Worm (Caenorhabditis elegans) whole organism, L3 larva: ENCODE data around the gene F58A4.2.

ENCODE experiments used
- R02D3.7 ChIP-seq: fragments of 150-350 bp; optimal IDR thresholded peaks from 2 replicates; lab custom pipeline; 2014; ENCODE audit warnings: missing biosample characterization, missing genetic modification characterization
- ZK546.5 ChIP-seq: sonication (generic microtip); optimal IDR thresholded peaks from 2 replicates; lab custom pipeline; 2017; ENCODE audit warnings: missing biosample characterization, missing genetic modification characterization
- ama-1 ChIP-seq: fragments of 150-350 bp; optimal IDR thresholded peaks from 2 replicates; lab custom pipeline; 2018
- ceh-28 ChIP-seq: fragments of 150-350 bp; optimal IDR thresholded peaks from 2 replicates; lab custom pipeline; 2014; ENCODE audit warnings: missing biosample characterization, missing genetic modification reagents, missing genetic modification characterization
- ceh-82 ChIP-seq: fragments of 150-350 bp; optimal IDR thresholded peaks from 2 replicates; lab custom pipeline; 2014; ENCODE audit warnings: missing biosample characterization, missing genetic modification characterization
- egl-27 ChIP-seq: sonication (generic microtip); optimal IDR thresholded peaks from 4 replicates; lab custom pipeline; 2017; ENCODE audit warnings: missing biosample characterization, missing genetic modification reagents, missing genetic modification characterization
- egl-5 ChIP-seq: fragments of 150-350 bp; optimal IDR thresholded peaks from 2 replicates; lab custom pipeline; 2017; ENCODE audit warnings: missing biosample characterization, missing genetic modification reagents, missing genetic modification characterization, inconsistent platforms
- elt-1 ChIP-seq: fragments of 150-350 bp; optimal IDR thresholded peaks from 2 replicates; lab custom pipeline; 2014; ENCODE audit warnings: missing biosample characterization, missing genetic modification characterization
- elt-2 ChIP-seq: sonication (generic microtip); optimal IDR thresholded peaks from 2 replicates; lab custom pipeline; 2016; ENCODE audit warnings: missing genetic modification reagents, mild to moderate bottlenecking, missing genetic modification characterization, missing compliant biosample characterization
- elt-3 ChIP-seq, 3 experiments: fragments of 150-350 bp in 1 of 3; sonication (generic microtip) in 2 of 3; optimal IDR thresholded peaks; 2 replicates in 2 of 3; 4 replicates in 1 of 3; lab custom pipeline; 2014 to 2017; ENCODE audit warnings: missing biosample characterization in 3 of 3, missing genetic modification characterization in 3 of 3
- eor-1 ChIP-seq, 2 experiments: fragments of 150-350 bp; optimal IDR thresholded peaks; 2 replicates each; lab custom pipeline; 2014 to 2018; ENCODE audit warnings: missing biosample characterization in 2 of 2, missing genetic modification characterization in 2 of 2
- fkh-10 ChIP-seq: sonication (generic microtip); optimal IDR thresholded peaks from 2 replicates; lab custom pipeline; 2017; ENCODE audit warnings: missing biosample characterization, missing genetic modification reagents, missing genetic modification characterization
- fkh-2 ChIP-seq: fragments of 150-350 bp; optimal IDR thresholded peaks from 2 replicates; lab custom pipeline; 2014; ENCODE audit warnings: missing biosample characterization, missing genetic modification reagents, missing genetic modification characterization
- fos-1 ChIP-seq: fragments of 150-350 bp; optimal IDR thresholded peaks from 2 replicates; lab custom pipeline; 2014; ENCODE audit warnings: missing biosample characterization, missing genetic modification characterization
- hmg-11 ChIP-seq: sonication (generic microtip); optimal IDR thresholded peaks from 2 replicates; lab custom pipeline; 2016; ENCODE audit warnings: missing genetic modification characterization, missing compliant biosample characterization
- jun-1 ChIP-seq: fragments of 150-350 bp; optimal IDR thresholded peaks from 2 replicates; lab custom pipeline; 2014; ENCODE audit warnings: missing biosample characterization, missing genetic modification reagents, missing genetic modification characterization
- lin-15B ChIP-seq: fragments of 150-350 bp; optimal IDR thresholded peaks from 2 replicates; lab custom pipeline; 2014; ENCODE audit warnings: missing biosample characterization, missing genetic modification characterization
- lin-39 ChIP-seq: fragments of 150-350 bp; optimal IDR thresholded peaks from 2 replicates; lab custom pipeline; 2018; ENCODE audit warnings: missing biosample characterization, missing genetic modification reagents, missing genetic modification characterization
- lsy-12 ChIP-seq: sonication (generic microtip); optimal IDR thresholded peaks from 2 replicates; lab custom pipeline; 2016; ENCODE audit warnings: mild to moderate bottlenecking, missing genetic modification characterization, missing compliant biosample characterization
- mdl-1 ChIP-seq: fragments of 150-350 bp; optimal IDR thresholded peaks from 2 replicates; lab custom pipeline; 2014; ENCODE audit warnings: missing biosample characterization, missing genetic modification characterization
- nfya-1 ChIP-seq: sonication (generic microtip); optimal IDR thresholded peaks from 2 replicates; lab custom pipeline; 2017; ENCODE audit warnings: missing genetic modification characterization, mild to moderate bottlenecking, missing compliant biosample characterization, antibody characterized with exemption, moderate library complexity; ENCODE audit not compliant: insufficient read depth
- nhr-11 ChIP-seq: fragments of 150-350 bp; optimal IDR thresholded peaks from 2 replicates; lab custom pipeline; 2014; ENCODE audit warnings: missing biosample characterization, missing genetic modification characterization
- nhr-12 ChIP-seq: fragments of 150-350 bp; optimal IDR thresholded peaks from 2 replicates; lab custom pipeline; 2014; ENCODE audit warnings: missing biosample characterization, missing genetic modification characterization
- nhr-23 ChIP-seq: fragments of 150-350 bp; optimal IDR thresholded peaks from 2 replicates; lab custom pipeline; 2014; ENCODE audit warnings: missing biosample characterization, missing genetic modification reagents, missing genetic modification characterization
- nhr-237 ChIP-seq: fragments of 150-350 bp; optimal IDR thresholded peaks from 2 replicates; lab custom pipeline; 2014; ENCODE audit warnings: missing biosample characterization, missing genetic modification characterization
- nhr-25 ChIP-seq: sonication (generic microtip); optimal IDR thresholded peaks from 2 replicates; lab custom pipeline; 2017; ENCODE audit warnings: missing biosample characterization, missing genetic modification characterization
- nhr-28 ChIP-seq: fragments of 150-350 bp; optimal IDR thresholded peaks from 2 replicates; lab custom pipeline; 2014; ENCODE audit warnings: missing biosample characterization, missing genetic modification characterization
- nhr-43 ChIP-seq: sonication (generic microtip); optimal IDR thresholded peaks from 2 replicates; lab custom pipeline; 2016; ENCODE audit warnings: mild to moderate bottlenecking, missing genetic modification characterization, missing compliant biosample characterization; ENCODE audit not compliant: poor library complexity, severe bottlenecking
- nhr-67 ChIP-seq: fragments of 150-350 bp; optimal IDR thresholded peaks from 2 replicates; lab custom pipeline; 2014; ENCODE audit warnings: missing biosample characterization, missing genetic modification characterization
- nhr-77 ChIP-seq: fragments of 150-350 bp; optimal IDR thresholded peaks from 2 replicates; lab custom pipeline; 2014; ENCODE audit warnings: missing biosample characterization, missing genetic modification characterization
- pha-4 ChIP-seq: fragments of 150-350 bp; optimal IDR thresholded peaks from 2 replicates; lab custom pipeline; 2014; ENCODE audit warnings: missing biosample characterization, missing genetic modification reagents, missing genetic modification characterization
- pqm-1 ChIP-seq: fragments of 150-350 bp; optimal IDR thresholded peaks from 2 replicates; lab custom pipeline; 2017; ENCODE audit warnings: missing biosample characterization, missing genetic modification characterization, inconsistent platforms
- sea-2 ChIP-seq: fragments of 150-350 bp; sonication (generic microtip); optimal IDR thresholded peaks from 4 replicates; lab custom pipeline; 2014; ENCODE audit warnings: missing biosample characterization, missing genetic modification reagents, missing genetic modification characterization
- skn-1 ChIP-seq: fragments of 150-350 bp; optimal IDR thresholded peaks from 2 replicates; lab custom pipeline; 2014; ENCODE audit warnings: missing biosample characterization, missing genetic modification characterization
- snpc-4 ChIP-seq: fragments of 150-350 bp; optimal IDR thresholded peaks from 2 replicates; lab custom pipeline; 2014; ENCODE audit warnings: missing biosample characterization, missing genetic modification characterization
- tbx-2 ChIP-seq: sonication (generic microtip); optimal IDR thresholded peaks from 2 replicates; lab custom pipeline; 2016; ENCODE audit warnings: mild to moderate bottlenecking, missing genetic modification characterization, missing compliant biosample characterization
- unc-39 ChIP-seq: sonication (generic microtip); optimal IDR thresholded peaks from 4 replicates; lab custom pipeline; 2017; ENCODE audit warnings: missing biosample characterization, missing genetic modification characterization
- unc-62 ChIP-seq: fragments of 150-350 bp; sonication (generic microtip); optimal IDR thresholded peaks from 4 replicates; lab custom pipeline; 2014; ENCODE audit warnings: missing biosample characterization, missing genetic modification reagents, missing genetic modification characterization
- zag-1 ChIP-seq: fragments of 150-350 bp; optimal IDR thresholded peaks from 2 replicates; lab custom pipeline; 2014; ENCODE audit warnings: missing biosample characterization, missing genetic modification characterization
- ztf-11 ChIP-seq: fragments of 150-350 bp; optimal IDR thresholded peaks from 2 replicates; lab custom pipeline; 2014; ENCODE audit warnings: missing biosample characterization, missing genetic modification characterization
- ztf-4 ChIP-seq: fragments of 150-350 bp; optimal IDR thresholded peaks from 2 replicates; lab custom pipeline; 2014; ENCODE audit warnings: missing biosample characterization, missing genetic modification characterization

Gene F58A4.2

DNA sequence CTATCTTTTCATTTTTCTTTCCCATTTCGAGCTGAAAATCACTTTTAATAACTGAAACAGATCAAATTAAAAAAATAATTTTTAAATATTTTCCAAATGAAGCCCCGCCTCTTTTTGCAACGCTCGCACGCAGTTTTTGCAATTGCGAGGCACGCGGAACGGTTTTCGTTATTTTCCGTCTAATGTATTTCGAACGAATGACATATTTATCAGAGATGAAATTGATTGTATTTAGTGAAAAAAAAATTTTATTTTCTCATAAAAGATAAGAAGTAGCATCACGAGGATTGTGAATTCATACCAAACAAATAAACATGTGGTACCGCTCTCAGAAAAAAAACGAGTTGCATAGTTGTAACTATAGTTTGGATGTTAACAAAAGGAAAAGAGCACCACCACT, 29.3 kb upstream of the F58A4.2 start, which contains the start of gene rpac-19:
Gene rpac-19, minus strand, starts transcription at position 31 of the 400 bp plus-strand sequence.
- TF ChIP-seq elt-2 (tag; lab: Kevin White, UChicago) (peak; percentile 80), nfya-1 (tag; lab: Kevin White, UChicago) (peak; percentile 66), egl-27 (tag; lab: Kevin White, UChicago) (no peak), jun-1 (tag; lab: Kevin White, UChicago) (peak; percentile 36), ceh-28 (tag; lab: Kevin White, UChicago) (no peak), nhr-77 (tag; lab: Kevin White, UChicago) (no peak), fos-1 (tag; lab: Kevin White, UChicago) (no peak), mdl-1 (no peak), fkh-10 (GFP tag; lab: Kevin White, UChicago) (no peak), lsy-12 (peak; percentile 80), nhr-67 (tag; lab: Kevin White, UChicago) (peak; percentile 25), R02D3.7 (tag; lab: Kevin White, UChicago) (no peak), snpc-4 (tag; lab: Kevin White, UChicago) (peak; percentile 53), hmg-11 (tag; lab: Kevin White, UChicago) (peak; percentile 71), ZK546.5 (tag; lab: Kevin White, UChicago) (no peak), nhr-28 (tag; lab: Kevin White, UChicago) (no peak), nhr-11 (tag; lab: Kevin White, UChicago) (no peak), ztf-4 (tag; lab: Kevin White, UChicago) (no peak), egl-5 (tag; lab: Kevin White, UChicago) (peak; percentile 56), ztf-11 (no peak), nhr-25 (tag; lab: Kevin White, UChicago) (peak; percentile 37), tbx-2 (peak; percentile 29), skn-1 (tag; lab: Kevin White, UChicago) (peak; percentile 33), ama-1 (peak; percentile 93), sea-2 (GFP tag; lab: Kevin White, UChicago) (no peak), pqm-1 (tag; lab: Kevin White, UChicago) (no peak), elt-3 (tag; optimal IDR thresholded peaks at IDR 0.05; lab: Kevin White, UChicago) (no peak), unc-62 (GFP tag; lab: Kevin White, UChicago) (no peak), fkh-2 (tag; lab: Kevin White, UChicago) (no peak), lin-39 (peak; percentile 16), nhr-23 (tag; lab: Kevin White, UChicago) (peak; percentile 72), lin-15B (tag; lab: Kevin White, UChicago) (peak; percentile 6), nhr-43 (tag; lab: Kevin White, UChicago) (peak; percentile 77), elt-1 (tag; lab: Kevin White, UChicago) (no peak), zag-1 (tag; lab: Kevin White, UChicago) (no peak), pha-4 (tag; lab: Kevin White, UChicago) (peak; percentile 82), unc-39 (tag; lab: Kevin White, UChicago) (no peak), ceh-82 (no peak), eor-1 (tag; optimal IDR thresholded peaks at IDR 0.05; lab: Kevin White, UChicago) (no peak)

DNA sequence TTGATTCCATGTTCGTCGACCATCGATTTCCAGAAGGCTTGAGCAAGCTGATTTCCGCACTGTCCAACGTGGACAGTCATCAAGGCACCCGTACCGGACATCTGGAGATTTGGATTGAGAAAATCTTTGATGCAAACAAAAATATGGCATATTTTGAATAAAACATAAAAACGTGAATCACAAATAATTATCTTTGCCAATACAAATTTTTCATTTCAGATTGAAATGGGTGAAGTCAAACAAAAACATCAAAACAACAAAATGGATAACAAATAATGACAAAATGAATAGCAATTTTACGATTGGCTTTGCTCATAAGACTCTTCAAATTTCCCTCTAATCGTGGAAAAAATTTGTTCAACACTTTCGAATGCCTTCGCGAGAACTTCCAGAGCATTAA, 28.5 kb upstream of the F58A4.2 start, which contains the start of gene tbg-1:
Gene tbg-1, minus strand, starts transcription at position 101 of the 400 bp plus-strand sequence.
- TF ChIP-seq nhr-237 (no peak), egl-27 (tag; lab: Kevin White, UChicago) (no peak), nhr-43 (tag; lab: Kevin White, UChicago) (no peak), nhr-12 (tag; lab: Kevin White, UChicago) (no peak), fkh-10 (GFP tag; lab: Kevin White, UChicago) (no peak), lin-39 (no peak), jun-1 (tag; lab: Kevin White, UChicago) (no peak), ZK546.5 (tag; lab: Kevin White, UChicago) (no peak), ztf-4 (tag; lab: Kevin White, UChicago) (no peak), unc-39 (tag; lab: Kevin White, UChicago) (no peak), hmg-11 (tag; lab: Kevin White, UChicago) (no peak), ceh-28 (tag; lab: Kevin White, UChicago) (no peak), nhr-67 (tag; lab: Kevin White, UChicago) (no peak), ztf-11 (no peak), ceh-82 (no peak), elt-2 (tag; lab: Kevin White, UChicago) (no peak), nhr-28 (tag; lab: Kevin White, UChicago) (no peak), elt-1 (tag; lab: Kevin White, UChicago) (no peak), eor-1 (tag; optimal IDR thresholded peaks at IDR 0.05; lab: Kevin White, UChicago) (no peak)
